Worm (Caenorhabditis elegans) whole organism, young adult: Measurements from ENCODE around the gene R11E3.1.
A peak's percentile ranks its signal among the peaks of the same experiment; 100 is the strongest.

Experiments used
- B0035.1 ChIP-seq: sonication (generic microtip); optimal IDR thresholded peaks from 2 replicates; lab custom pipeline; 2016; ENCODE audit warnings: missing genetic modification characterization, mild to moderate bottlenecking, missing compliant biosample characterization, missing genotype, missing genetic modification reagents
- D2030.7 ChIP-seq: fragments of 200-800 bp; sonication (Bioruptor generic); IDR thresholded peaks from 2 replicates; pipeline ENCODE4 v1.3.6; 2022; ENCODE audit warnings: missing genetic modification reagents, missing genetic modification characterization, missing compliant biosample characterization
- F23B12.7 ChIP-seq: sonication (generic microtip); optimal IDR thresholded peaks from 2 replicates; lab custom pipeline; 2017; ENCODE audit warnings: missing genetic modification characterization, mild to moderate bottlenecking, missing compliant biosample characterization, antibody characterized with exemption, moderate library complexity; ENCODE audit not compliant: insufficient read depth
- F33H1.4 ChIP-seq: fragments of 200-800 bp; sonication (Bioruptor generic); IDR thresholded peaks from 2 replicates; pipeline ENCODE4 v1.3.6; 2022; ENCODE audit warnings: missing genetic modification reagents, missing genetic modification characterization, missing compliant biosample characterization
- K11D2.4 ChIP-seq: fragments of 200-800 bp; sonication (Bioruptor generic); IDR thresholded peaks from 2 replicates; pipeline ENCODE4 v1.3.6; 2022; ENCODE audit warnings: missing genetic modification reagents, missing genetic modification characterization, missing compliant biosample characterization
- T07F8.4 ChIP-seq: sonication (generic microtip); optimal IDR thresholded peaks from 2 replicates; lab custom pipeline; 2016; ENCODE audit warnings: mild to moderate bottlenecking, missing genetic modification characterization, moderate library complexity, missing compliant biosample characterization
- Y53G8AR.9 ChIP-seq: fragments of 200-800 bp; sonication (Bioruptor generic); conservative IDR thresholded peaks from 2 replicates; pipeline ENCODE4 v1.3.6; 2022; ENCODE audit warnings: missing genetic modification reagents, missing genetic modification characterization, missing compliant biosample characterization
- Y95B8A.8 ChIP-seq: fragments of 200-800 bp; sonication (Bioruptor generic); IDR thresholded peaks from 2 replicates; pipeline ENCODE4 v1.3.6; 2022; ENCODE audit warnings: missing genetic modification reagents, missing genetic modification characterization, missing compliant biosample characterization
- akir-1 ChIP-seq: fragments of 200-800 bp; sonication (Bioruptor generic); optimal IDR thresholded peaks from 2 replicates; lab custom pipeline; 2018; ENCODE audit warnings: mild to moderate bottlenecking, missing genetic modification characterization, moderate library complexity, missing compliant biosample characterization
- aptf-3 ChIP-seq: fragments of 200-800 bp; sonication (Bioruptor generic); IDR thresholded peaks from 2 replicates; pipeline ENCODE4 v1.3.6; 2022; ENCODE audit warnings: missing genetic modification characterization, missing compliant biosample characterization
- attf-3 ChIP-seq: fragments of 200-800 bp; sonication (Bioruptor generic); conservative IDR thresholded peaks from 2 replicates; pipeline ENCODE4 v1.3.6; 2022; ENCODE audit warnings: missing genetic modification reagents, missing genetic modification characterization, missing compliant biosample characterization
- attf-5 ChIP-seq: fragments of 200-800 bp; sonication (Bioruptor generic); optimal IDR thresholded peaks from 2 replicates; lab custom pipeline; 2018; ENCODE audit warnings: mild to moderate bottlenecking, missing genetic modification characterization, missing compliant biosample characterization
- cebp-1 ChIP-seq, 2 experiments: fragments of 200-800 bp in 1 of 2; sonication (Bioruptor generic) in 1 of 2; sonication (generic microtip) in 1 of 2; IDR thresholded peaks in 1 of 2; optimal IDR thresholded peaks in 1 of 2; 2 replicates each; pipeline versions ENCODE4 v1.3.6 to Lab custom; 2017 to 2022; ENCODE audit warnings: missing compliant biosample characterization in 2 of 2, missing genetic modification characterization in 2 of 2, mild to moderate bottlenecking in 1 of 2, missing genetic modification reagents in 1 of 2, moderate library complexity in 1 of 2
- chd-7 ChIP-seq: sonication (generic microtip); optimal IDR thresholded peaks from 2 replicates; lab custom pipeline; 2016; ENCODE audit warnings: mild to moderate bottlenecking, missing genetic modification characterization, moderate library complexity, missing compliant biosample characterization
- dox-1 ChIP-seq: fragments of 200-800 bp; sonication (Bioruptor generic); IDR thresholded peaks from 2 replicates; pipeline ENCODE4 v1.3.6; 2022; ENCODE audit warnings: missing genetic modification reagents, missing genetic modification characterization, missing compliant biosample characterization
- dpl-1 ChIP-seq: fragments of 150-350 bp; optimal IDR thresholded peaks from 2 replicates; lab custom pipeline; 2014; ENCODE audit warnings: missing biosample characterization, missing genetic modification reagents, missing genetic modification characterization
- efl-1 ChIP-seq: fragments of 150-350 bp; optimal IDR thresholded peaks from 2 replicates; lab custom pipeline; 2014; ENCODE audit warnings: missing biosample characterization, missing genetic modification reagents, missing genetic modification characterization
- fkh-3 ChIP-seq: sonication (generic microtip); optimal IDR thresholded peaks from 2 replicates; lab custom pipeline; 2016; ENCODE audit warnings: mild to moderate bottlenecking, missing genetic modification characterization, missing compliant biosample characterization
- hmg-1.2 ChIP-seq: fragments of 200-800 bp; sonication (Bioruptor generic); IDR thresholded peaks from 2 replicates; pipeline ENCODE4 v1.3.6; 2022; ENCODE audit warnings: missing genetic modification reagents, missing genetic modification characterization, missing compliant biosample characterization
- hrde-1 ChIP-seq: sonication (generic microtip); optimal IDR thresholded peaks from 2 replicates; lab custom pipeline; 2016; ENCODE audit warnings: missing genetic modification characterization, mild to moderate bottlenecking, missing compliant biosample characterization, moderate library complexity, missing genotype, missing genetic modification reagents, borderline replicate concordance
- let-607 ChIP-seq, 2 experiments: fragments of 200-800 bp in 1 of 2; sonication (Bioruptor generic) in 1 of 2; sonication (generic microtip) in 1 of 2; optimal IDR thresholded peaks; 2 replicates each; lab custom pipeline; 2016 to 2018; ENCODE audit warnings: mild to moderate bottlenecking in 2 of 2, missing compliant biosample characterization in 2 of 2, missing genetic modification characterization in 2 of 2, moderate library complexity in 2 of 2, missing genotype in 1 of 2
- lin-35 ChIP-seq, 3 experiments: fragments of 150-350 bp in 2 of 3; sonication (generic microtip) in 1 of 3; optimal IDR thresholded peaks; 2 replicates each; lab custom pipeline; 2014 to 2018; ENCODE audit warnings: missing biosample characterization in 3 of 3, missing genetic modification characterization in 3 of 3, missing genetic modification reagents in 3 of 3
- lin-54 ChIP-seq: fragments of 200-800 bp; sonication (Bioruptor generic); optimal IDR thresholded peaks from 2 replicates; lab custom pipeline; 2018; ENCODE audit warnings: mild to moderate bottlenecking, missing genetic modification characterization, missing compliant biosample characterization
- lir-1 ChIP-seq: fragments of 200-800 bp; sonication (Bioruptor generic); conservative IDR thresholded peaks from 2 replicates; pipeline ENCODE4 v1.3.6; 2022; ENCODE audit warnings: missing genetic modification reagents, missing genetic modification characterization, missing compliant biosample characterization
- lsl-1 ChIP-seq: fragments of 200-800 bp; sonication (Bioruptor generic); optimal IDR thresholded peaks from 2 replicates; lab custom pipeline; 2018; ENCODE audit warnings: mild to moderate bottlenecking, missing genetic modification characterization, moderate library complexity, missing compliant biosample characterization
- mel-28 ChIP-seq: sonication (generic microtip); optimal IDR thresholded peaks from 2 replicates; lab custom pipeline; 2016; ENCODE audit warnings: borderline replicate concordance, mild to moderate bottlenecking, missing genetic modification characterization, missing compliant biosample characterization
- nhr-179 ChIP-seq: sonication (generic microtip); optimal IDR thresholded peaks from 2 replicates; lab custom pipeline; 2016; ENCODE audit warnings: mild to moderate bottlenecking, missing genetic modification characterization, missing compliant biosample characterization
- nhr-80 ChIP-seq: sonication (generic microtip); optimal IDR thresholded peaks from 2 replicates; lab custom pipeline; 2016; ENCODE audit warnings: missing genetic modification characterization, missing compliant biosample characterization
- pbrm-1 ChIP-seq: fragments of 200-800 bp; sonication (Bioruptor generic); IDR thresholded peaks from 2 replicates; pipeline ENCODE4 v1.3.6; 2022; ENCODE audit warnings: missing genetic modification reagents, missing genetic modification characterization, missing compliant biosample characterization
- rpc-1 ChIP-seq, 2 experiments: fragments of 150-350 bp in 1 of 2; sonication (generic microtip) in 1 of 2; optimal IDR thresholded peaks; 2 replicates each; lab custom pipeline; 2014 to 2018; ENCODE audit warnings: missing biosample characterization in 1 of 2, missing genetic modification characterization in 1 of 2, missing genetic modification reagents in 1 of 2, missing genotype in 1 of 2
- sea-2 ChIP-seq: fragments of 200-800 bp; sonication (Bioruptor generic); IDR thresholded peaks from 2 replicates; pipeline ENCODE4 v1.3.6; 2022; ENCODE audit warnings: missing genetic modification characterization, missing compliant biosample characterization
- snpc-1.1 ChIP-seq: sonication (generic microtip); optimal IDR thresholded peaks from 2 replicates; lab custom pipeline; 2017; ENCODE audit warnings: missing genetic modification characterization, mild to moderate bottlenecking, missing compliant biosample characterization, antibody characterized with exemption, moderate library complexity, missing genotype, missing genetic modification reagents; ENCODE audit not compliant: insufficient read depth
- snpc-4 ChIP-seq, 5 experiments: fragments of 150-350 bp in 1 of 5; sonication (generic microtip) in 4 of 5; optimal IDR thresholded peaks; 2 replicates each; lab custom pipeline; 2014 to 2018; ENCODE audit warnings: missing genetic modification characterization in 5 of 5, missing biosample characterization in 3 of 5, antibody characterized with exemption in 2 of 5, mild to moderate bottlenecking in 2 of 5, missing compliant biosample characterization in 2 of 5, missing genotype in 2 of 5, moderate library complexity in 2 of 5, missing genetic modification reagents in 1 of 5
- tbp1 ChIP-seq: fragments of 200-800 bp; sonication (Bioruptor generic); optimal IDR thresholded peaks from 2 replicates; lab custom pipeline; 2018; ENCODE audit warnings: mild to moderate bottlenecking, missing genetic modification characterization, missing compliant biosample characterization
- ztf-18 ChIP-seq: sonication (generic microtip); optimal IDR thresholded peaks from 2 replicates; lab custom pipeline; 2016; ENCODE audit warnings: missing genotype, mild to moderate bottlenecking, missing genetic modification characterization, missing compliant biosample characterization
- ztf-25 ChIP-seq: fragments of 200-800 bp; sonication (Bioruptor generic); IDR thresholded peaks from 2 replicates; pipeline ENCODE4 v1.3.6; 2022; ENCODE audit warnings: missing genetic modification reagents, missing genetic modification characterization, missing compliant biosample characterization
- ztf-6 ChIP-seq: fragments of 200-800 bp; sonication (Bioruptor generic); IDR thresholded peaks from 2 replicates; pipeline ENCODE4 v1.3.6; 2022; ENCODE audit warnings: missing genetic modification reagents, missing genetic modification characterization, missing compliant biosample characterization

Gene R11E3.1

ce11 chrIV:4807219-4807618 is 17.7 kb downstream of the R11E3.1 start, which contains the start of gene H06H21.11:
Gene H06H21.11, minus strand, starts transcription at chrIV:4807319.
- TF ChIP-seq akir-1 (GFP tag; lab: Kevin White, UChicago) (no peak), T07F8.4 (tag; lab: Kevin White, UChicago) (no peak), mel-28 (no peak), aptf-3 (GFP tag; lab: Robert Waterston, UW) (no peak), snpc-4 (GFP tag; optimal IDR thresholded peaks at IDR 0.05; lab: Kevin White, UChicago) (no peak), snpc-4 (tag; optimal IDR thresholded peaks at IDR 0.05; lab: Kevin White, UChicago) (peak in 1 of 4 experiments; percentile 42), nhr-80 (tag; lab: Kevin White, UChicago) (no peak), lir-1 (no peak), hrde-1 (tag; lab: Kevin White, UChicago) (peak; percentile 22), dpl-1 (no peak)

ce11 chrIV:4809397-4809796 is 19.9 kb downstream of the R11E3.1 start, which contains the start of gene ubxn-6:
Gene ubxn-6, minus strand, starts transcription at chrIV:4809497.
- TF ChIP-seq fkh-3 (tag; lab: Kevin White, UChicago) (no peak), hmg-1.2 (GFP tag; lab: Robert Waterston, UW) (no peak), chd-7 (no peak), T07F8.4 (tag; lab: Kevin White, UChicago) (no peak), hrde-1 (tag; lab: Kevin White, UChicago) (no peak), F33H1.4 (GFP tag; lab: Robert Waterston, UW) (no peak)
- TF ChIP-seq, all 124 proteins: peak for 0

- TF ChIP-seq sea-2 (GFP tag; lab: Robert Waterston, UW) (no peak), pbrm-1 (no peak), ztf-25 (GFP tag; lab: Robert Waterston, UW) (0 out of 2 replicates have a peak, but pooled peaks have one; percentile 10), K11D2.4 (GFP tag; lab: Robert Waterston, UW) (no peak), lin-35 (GFP tag; optimal IDR thresholded peaks at IDR 0.05; lab: Kevin White, UChicago) (no peak), cebp-1 (GFP tag; IDR thresholded peaks at IDR 0.05; lab: Robert Waterston, UW) (peak; percentile 59; the same call in 1 of the 2 replicates), cebp-1 (tag; optimal IDR thresholded peaks at IDR 0.05; lab: Kevin White, UChicago) (peak; percentile 87), nhr-179 (no peak), ztf-6 (GFP tag; lab: Robert Waterston, UW) (no peak)
These were observed 20.3 kb downstream of the R11E3.1 start, which contains the start of gene H06H21.37 for ce11 chrIV:4809813-4810212. Gene H06H21.37, minus strand, starts transcription at chrIV:4809974.

ce11 chrIV:4810377-4810984 is 20.9 kb downstream of the R11E3.1 start, which contains the start of gene eif-1.A:
Gene eif-1.A, plus strand, starts transcription at chrIV:4810934.
- TF ChIP-seq let-607 (tag; optimal IDR thresholded peaks at IDR 0.05; lab: Kevin White, UChicago) (peak in 1 of 2 experiments; percentile 7), snpc-4 (GFP tag; optimal IDR thresholded peaks at IDR 0.05; lab: Kevin White, UChicago) (peak; percentile 33), snpc-4 (tag; optimal IDR thresholded peaks at IDR 0.05; lab: Kevin White, UChicago) (peak; percentile 0 to 84 (median 43)), Y53G8AR.9 (GFP tag; lab: Robert Waterston, UW) (no peak), efl-1 (GFP tag; lab: Kevin White, UChicago) (peak; percentile 5), snpc-1.1 (tag; lab: Kevin White, UChicago) (peak; percentile 20), F33H1.4 (GFP tag; lab: Robert Waterston, UW) (peak; percentile 41; the same call in 1 of the 2 replicates), lsl-1 (GFP tag; lab: Kevin White, UChicago) (peak; percentile 39), D2030.7 (GFP tag; lab: Robert Waterston, UW) (peak; percentile 46; the same call in 1 of the 2 replicates), ztf-18 (tag; lab: Kevin White, UChicago) (peak; percentile 15), dox-1 (GFP tag; lab: Robert Waterston, UW) (no peak), lin-54 (GFP tag; lab: Kevin White, UChicago) (peak; percentile 23), B0035.1 (tag; lab: Kevin White, UChicago) (no peak), attf-5 (peak; percentile 66), F23B12.7 (peak; percentile 62), cebp-1 (GFP tag; IDR thresholded peaks at IDR 0.05; lab: Robert Waterston, UW) (no peak), cebp-1 (tag; optimal IDR thresholded peaks at IDR 0.05; lab: Kevin White, UChicago) (peak; percentile 39), Y95B8A.8 (no peak), dpl-1 (peak; percentile 18), tbp1 (GFP tag; lab: Kevin White, UChicago) (peak; percentile 18), pbrm-1 (peak; percentile 27; the same call in 1 of the 2 replicates), hmg-1.2 (GFP tag; lab: Robert Waterston, UW) (peak; percentile 22; the same call in 1 of the 2 replicates), attf-3 (GFP tag; lab: Robert Waterston, UW) (no peak), rpc-1 (optimal IDR thresholded peaks at IDR 0.05; lab: Kevin White, UChicago) (peak; percentile 4), rpc-1 (tag; optimal IDR thresholded peaks at IDR 0.05; lab: Kevin White, UChicago) (no peak)
